Worm (Caenorhabditis elegans): ENCODE results near the gene srh-217.
A peak's percentile ranks its signal among the peaks of the same experiment; 100 is the strongest.

- TF ChIP-seq blmp-1 (tag; optimal IDR thresholded peaks at IDR 0.05) (no peak), alr-1 (tag; optimal IDR thresholded peaks at IDR 0.05; ENCODE audit: borderline replicate concordance) (no peak), dpl-1 (GFP tag; optimal IDR thresholded peaks at IDR 0.05) (no peak), nhr-237 (tag; optimal IDR thresholded peaks at IDR 0.05) (no peak), fkh-10 (GFP tag; optimal IDR thresholded peaks at IDR 0.05) (no peak), hpl-2 (GFP tag; optimal IDR thresholded peaks at IDR 0.05) (peak; percentile 51)
These were observed 32.9 kb downstream of the srh-217 start for ce11 chrV:20162290-20163104.
